Worm (Caenorhabditis elegans) whole organism, midembryonic: ENCODE results near the gene Y62H9A.13.
"Not testable (repeated sequence)": the region's sequence is repeated elsewhere in the genome, so short reads cannot be mapped to it uniquely, and the experiment has no call there.

Experiments
- T22C8.4 ChIP-seq: fragments of 200-800 bp; sonication (Bioruptor generic); IDR thresholded peaks from 2 replicates; pipeline ENCODE4 v1.3.6; 2022; ENCODE audit warnings: missing genetic modification characterization, missing compliant biosample characterization
- cog-1 ChIP-seq: sonication (generic microtip); optimal IDR thresholded peaks from 2 replicates; lab custom pipeline; 2016; ENCODE audit warnings: missing genetic modification characterization, missing compliant biosample characterization
- flt-1 ChIP-seq: fragments of 200-800 bp; sonication (Bioruptor generic); IDR thresholded peaks from 2 replicates; pipeline ENCODE4 v1.3.6; 2022; ENCODE audit warnings: missing genetic modification characterization, missing compliant biosample characterization
- klf-2 ChIP-seq: fragments of 200-800 bp; sonication (Bioruptor generic); conservative IDR thresholded peaks from 2 replicates; pipeline ENCODE4 v1.3.6; 2022; ENCODE audit warnings: missing genetic modification reagents, missing genetic modification characterization, missing compliant biosample characterization
- med-1 ChIP-seq: sonication (generic microtip); optimal IDR thresholded peaks from 2 replicates; lab custom pipeline; 2017; ENCODE audit warnings: missing genetic modification characterization, mild to moderate bottlenecking, missing compliant biosample characterization, antibody characterized with exemption, missing genetic modification reagents; ENCODE audit not compliant: insufficient read depth
- ref-1 ChIP-seq: fragments of 200-800 bp; sonication (Bioruptor generic); conservative IDR thresholded peaks from 2 replicates; pipeline ENCODE4 v1.3.6; 2022; ENCODE audit warnings: missing genetic modification reagents, missing genetic modification characterization, missing compliant biosample characterization
- tab-1 ChIP-seq: fragments of 200-800 bp; sonication (Bioruptor generic); IDR thresholded peaks from 2 replicates; pipeline ENCODE4 v1.3.6; 2022; ENCODE audit warnings: missing genetic modification characterization, missing compliant biosample characterization
- ztf-23 ChIP-seq: fragments of 200-800 bp; sonication (Bioruptor generic); IDR thresholded peaks from 2 replicates; pipeline ENCODE4 v1.3.6; 2022; ENCODE audit warnings: missing genetic modification reagents, missing genetic modification characterization, missing compliant biosample characterization
- ztf-29 ChIP-seq: fragments of 200-800 bp; sonication (Bioruptor generic); IDR thresholded peaks from 2 replicates; pipeline ENCODE4 v1.3.6; 2022; ENCODE audit warnings: missing genetic modification reagents, missing genetic modification characterization, missing compliant biosample characterization

Gene Y62H9A.13

DNA sequence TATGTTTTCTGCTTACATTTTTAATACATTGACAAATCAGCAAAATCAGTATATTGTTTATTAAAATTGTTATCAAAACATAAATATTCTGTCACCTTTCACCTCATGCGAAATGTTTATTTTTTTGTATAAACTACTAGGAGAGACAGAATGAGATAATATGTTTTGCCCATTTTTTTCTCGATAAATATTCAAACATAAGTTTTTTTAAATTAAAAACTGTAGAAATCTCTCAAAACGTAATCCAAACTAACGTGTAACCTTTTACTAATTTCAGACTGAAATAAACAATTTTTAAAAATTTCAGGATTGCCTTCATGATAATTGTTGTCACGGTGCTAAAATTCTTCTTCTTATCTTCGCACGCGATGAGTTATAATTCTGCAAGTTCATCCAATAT is 40.4 kb downstream of the Y62H9A.13 start, which contains the start of gene T08D10.5:
T08D10.5 (plus strand) TSS at position 301 of the 400 bp plus-strand sequence.
- TF ChIP-seq T22C8.4 (GFP tag; lab: Robert Waterston, UW) = no peak
- no peak for TF ChIP-seq med-1 (GFP tag; lab: Kevin White, UChicago)
- no peak for TF ChIP-seq ztf-29 (GFP tag; lab: Robert Waterston, UW)
- TF ChIP-seq klf-2 (GFP tag; lab: Robert Waterston, UW) = no peak
- no peak for TF ChIP-seq ztf-23 (GFP tag; lab: Robert Waterston, UW)
- TF ChIP-seq flt-1 (GFP tag; lab: Robert Waterston, UW) = no peak
- no peak for TF ChIP-seq cog-1
- TF ChIP-seq ref-1 (GFP tag; lab: Robert Waterston, UW) = no peak
- TF ChIP-seq tab-1 = no peak

- TF ChIP-seq ref-1 (GFP tag; lab: Robert Waterston, UW) (no peak), flt-1 (GFP tag; lab: Robert Waterston, UW) (no peak), ztf-29 (GFP tag; lab: Robert Waterston, UW) (no peak), cog-1 (no peak), med-1 (GFP tag; lab: Kevin White, UChicago) (no peak), T22C8.4 (GFP tag; lab: Robert Waterston, UW) (no peak), ztf-23 (GFP tag; lab: Robert Waterston, UW) (no peak), tab-1 (no peak), klf-2 (GFP tag; lab: Robert Waterston, UW) (no peak)
These were observed 43.0 kb downstream of the Y62H9A.13 start, which contains the start of gene C49F5.8 for ce11 chrX:11959838-11960237. Gene C49F5.8 (plus strand): TSS chrX:11960138.

ce11 chrX:11961103-11961502 is 44.3 kb downstream of the Y62H9A.13 start, which contains the start of gene C49F5.13:
Gene C49F5.13 (plus strand): TSS chrX:11961403.
- TF ChIP-seq ztf-29 (GFP tag; lab: Robert Waterston, UW); cog-1; tab-1: not testable (repeated sequence)

- TF ChIP-seq ztf-29 (GFP tag; lab: Robert Waterston, UW) = no peak
- TF ChIP-seq med-1 (GFP tag; lab: Kevin White, UChicago) = no peak
- TF ChIP-seq klf-2 (GFP tag; lab: Robert Waterston, UW) = no peak
- no peak for TF ChIP-seq ref-1 (GFP tag; lab: Robert Waterston, UW)
These were observed 45.4 kb downstream of the Y62H9A.13 start for ce11 chrX:11962050-11962788.

- TF ChIP-seq ztf-23 (GFP tag; lab: Robert Waterston, UW) (no peak), T22C8.4 (GFP tag; lab: Robert Waterston, UW) (no peak), flt-1 (GFP tag; lab: Robert Waterston, UW) (no peak), ref-1 (GFP tag; lab: Robert Waterston, UW) (no peak), med-1 (GFP tag; lab: Kevin White, UChicago) (no peak), ztf-29 (GFP tag; lab: Robert Waterston, UW) (no peak), tab-1 (no peak), klf-2 (GFP tag; lab: Robert Waterston, UW) (no peak), cog-1 (no peak)
These were observed 46.9 kb downstream of the Y62H9A.13 start for ce11 chrX:11963659-11964058.

ce11 chrX:11964555-11964954 is 47.8 kb downstream of the Y62H9A.13 start:
- TF ChIP-seq ztf-23 (GFP tag; lab: Robert Waterston, UW) = no peak
- TF ChIP-seq klf-2 (GFP tag; lab: Robert Waterston, UW) = no peak
- no peak for TF ChIP-seq T22C8.4 (GFP tag; lab: Robert Waterston, UW)
- TF ChIP-seq flt-1 (GFP tag; lab: Robert Waterston, UW) = no peak

DNA sequence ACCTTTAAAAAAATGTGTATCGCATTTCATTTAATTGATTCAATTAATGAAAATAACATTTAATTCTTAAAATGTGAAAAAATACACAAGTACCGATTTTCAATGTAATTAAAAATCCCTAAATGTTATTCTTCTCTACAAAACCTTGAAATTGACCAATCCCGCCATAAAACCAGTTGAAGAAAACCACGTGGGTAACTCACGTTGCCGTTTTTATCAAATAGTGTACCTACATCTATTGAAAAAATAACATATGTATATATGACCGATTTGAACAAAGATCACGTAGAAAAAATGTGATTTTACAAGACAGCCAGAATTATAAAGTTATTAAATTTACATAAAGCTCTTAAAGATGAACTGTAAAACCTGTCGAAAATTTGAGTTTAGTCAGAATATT is 48.4 kb downstream of the Y62H9A.13 start:
- TF ChIP-seq ref-1 (GFP tag; lab: Robert Waterston, UW) (no peak), ztf-29 (GFP tag; lab: Robert Waterston, UW) (no peak), klf-2 (GFP tag; lab: Robert Waterston, UW) (no peak)

DNA sequence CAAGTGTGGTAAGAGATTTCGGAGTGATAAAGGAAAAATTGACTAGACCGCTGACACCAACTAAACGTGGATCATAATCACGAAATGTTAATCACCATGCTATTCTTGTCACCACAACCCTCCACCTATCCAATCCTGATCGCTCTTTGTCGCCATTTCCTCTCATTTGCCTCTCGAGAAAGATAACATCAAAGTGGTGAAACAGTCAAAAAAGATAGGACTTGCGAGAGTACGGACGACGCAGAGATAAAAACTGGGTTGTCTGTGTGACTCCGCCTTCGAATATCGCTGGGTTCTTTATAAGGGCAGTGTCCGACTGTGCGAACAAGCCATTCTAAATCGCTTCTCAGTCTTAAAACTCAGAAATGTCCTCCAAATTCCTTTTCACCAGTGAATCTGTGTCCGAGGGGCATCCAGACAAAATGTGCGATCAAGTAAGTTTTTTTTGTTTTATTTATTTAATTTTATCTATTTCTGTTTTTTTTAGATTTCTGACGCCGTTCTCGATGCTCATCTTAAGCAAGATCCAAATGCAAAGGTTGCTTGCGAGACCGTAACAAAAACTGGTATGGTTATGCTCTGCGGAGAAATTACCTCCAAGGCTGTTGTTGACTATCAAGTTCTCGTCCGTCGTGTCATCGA is 49.0 kb downstream of the Y62H9A.13 start, which contains the start of gene sams-1:
sams-1 (plus strand) TSS at position 300 of the 642 bp plus-strand sequence.
- TF ChIP-seq ref-1 (GFP tag; lab: Robert Waterston, UW) (no peak), flt-1 (GFP tag; lab: Robert Waterston, UW) (no peak), klf-2 (GFP tag; lab: Robert Waterston, UW) (no peak), tab-1 (no peak), T22C8.4 (GFP tag; lab: Robert Waterston, UW) (no peak), ztf-23 (GFP tag; lab: Robert Waterston, UW) (no peak)

DNA sequence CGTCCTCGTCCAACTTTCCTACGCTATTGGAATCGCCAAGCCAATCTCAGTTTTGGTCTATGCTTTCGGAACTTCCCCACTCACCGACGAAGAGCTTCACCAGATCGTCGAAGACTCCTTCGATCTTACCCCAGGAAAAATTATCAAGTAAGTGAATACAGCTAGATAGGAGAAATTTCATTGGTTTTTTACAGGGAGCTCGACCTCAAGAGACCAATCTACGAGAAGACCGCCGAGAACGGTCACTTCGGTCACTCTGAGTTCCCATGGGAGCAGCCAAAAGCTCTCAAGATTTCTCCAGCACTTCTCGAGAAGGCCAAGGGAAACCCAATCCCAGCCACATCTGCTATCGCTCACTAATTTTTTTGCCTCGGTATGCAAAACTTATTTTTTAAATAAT is 50.2 kb downstream of the Y62H9A.13 start:
- TF ChIP-seq ztf-23 (GFP tag; lab: Robert Waterston, UW) = no peak
- no peak for TF ChIP-seq klf-2 (GFP tag; lab: Robert Waterston, UW)
- TF ChIP-seq T22C8.4 (GFP tag; lab: Robert Waterston, UW) = no peak
- no peak for TF ChIP-seq flt-1 (GFP tag; lab: Robert Waterston, UW)
- TF ChIP-seq cog-1 = no peak
- TF ChIP-seq med-1 (GFP tag; lab: Kevin White, UChicago) = no peak
- no peak for TF ChIP-seq ztf-29 (GFP tag; lab: Robert Waterston, UW)
- no peak for TF ChIP-seq ref-1 (GFP tag; lab: Robert Waterston, UW)
- no peak for TF ChIP-seq tab-1
